Worm (Caenorhabditis elegans) whole organism, L4/young adult: ENCODE measurements around the gene dex-1.

ENCODE experiments used
- W03F9.2 ChIP-seq: fragments of 150-350 bp; optimal IDR thresholded peaks from 2 replicates; lab custom pipeline; 2014; ENCODE audit warnings: missing biosample characterization, missing genetic modification characterization
- dao-5 ChIP-seq: sonication (generic microtip); optimal IDR thresholded peaks from 2 replicates; lab custom pipeline; 2016; ENCODE audit warnings: missing genotype, missing genetic modification characterization, moderate library complexity, missing compliant biosample characterization
- him-1 ChIP-seq: sonication (generic microtip); optimal IDR thresholded peaks from 2 replicates; lab custom pipeline; 2016; ENCODE audit warnings: missing genotype, missing genetic modification reagents, missing genetic modification characterization, missing compliant biosample characterization

The dex-1 gene

ce11 chrIII:5502915-5503575, 22.9 kb upstream of the dex-1 start:
- TF ChIP-seq him-1 (tag; lab: Kevin White, UChicago) (peak; percentile 32), dao-5 (tag; lab: Kevin White, UChicago) (no peak), W03F9.2 (tag; lab: Kevin White, UChicago) (no peak)

- TF ChIP-seq him-1 (tag; lab: Kevin White, UChicago) = no peak
Observed at ce11 chrIII:5503669-5504068, 22.2 kb upstream of the dex-1 start.

- TF ChIP-seq W03F9.2 (tag; lab: Kevin White, UChicago) (no peak), dao-5 (tag; lab: Kevin White, UChicago) (no peak)
Observed at ce11 chrIII:5504164-5504563, 21.7 kb upstream of the dex-1 start.

ce11 chrIII:5504725-5505473, 21.0 kb upstream of the dex-1 start:
- TF ChIP-seq him-1 (tag; lab: Kevin White, UChicago) (no peak), dao-5 (tag; lab: Kevin White, UChicago) (no peak), W03F9.2 (tag; lab: Kevin White, UChicago) (no peak)

- TF ChIP-seq W03F9.2 (tag; lab: Kevin White, UChicago) = no peak
- no peak for TF ChIP-seq him-1 (tag; lab: Kevin White, UChicago)
Observed at ce11 chrIII:5505474-5506022, 20.4 kb upstream of the dex-1 start.

- TF ChIP-seq him-1 (tag; lab: Kevin White, UChicago) = peak; percentile 16
- TF ChIP-seq dao-5 (tag; lab: Kevin White, UChicago) = no peak
Observed at ce11 chrIII:5506023-5506597, 19.8 kb upstream of the dex-1 start.

ce11 chrIII:5506936-5507335, 19.0 kb upstream of the dex-1 start:
- TF ChIP-seq dao-5 (tag; lab: Kevin White, UChicago) (no peak), W03F9.2 (tag; lab: Kevin White, UChicago) (no peak), him-1 (tag; lab: Kevin White, UChicago) (no peak)

ce11 chrIII:5508669-5509068, 17.2 kb upstream of the dex-1 start, which contains the start of gene D1044.7:
D1044.7 (minus strand) TSS chrIII:5508769.
- TF ChIP-seq him-1 (tag; lab: Kevin White, UChicago) (no peak), W03F9.2 (tag; lab: Kevin White, UChicago) (no peak), dao-5 (tag; lab: Kevin White, UChicago) (no peak)

ce11 chrIII:5512502-5512901, 13.4 kb upstream of the dex-1 start, which contains the start of gene pqn-25:
pqn-25 (minus strand) TSS chrIII:5512602.
- TF ChIP-seq dao-5 (tag; lab: Kevin White, UChicago) (no peak), him-1 (tag; lab: Kevin White, UChicago) (no peak), W03F9.2 (tag; lab: Kevin White, UChicago) (no peak)

ce11 chrIII:5517423-5517822, 8.5 kb upstream of the dex-1 start, which contains the start of gene nekl-4:
nekl-4 (minus strand) TSS chrIII:5517523.
- TF ChIP-seq dao-5 (tag; lab: Kevin White, UChicago) = no peak
- no peak for TF ChIP-seq him-1 (tag; lab: Kevin White, UChicago)
- no peak for TF ChIP-seq W03F9.2 (tag; lab: Kevin White, UChicago)

ce11 chrIII:5521930-5522329, 4.0 kb upstream of the dex-1 start, which contains the start of gene D1044.4:
D1044.4 (minus strand) TSS chrIII:5522030.
- TF ChIP-seq dao-5 (tag; lab: Kevin White, UChicago) = no peak
- no peak for TF ChIP-seq W03F9.2 (tag; lab: Kevin White, UChicago)
- TF ChIP-seq him-1 (tag; lab: Kevin White, UChicago) = no peak

ce11 chrIII:5541777-5542176, 15.9 kb downstream of the dex-1 start:
- TF ChIP-seq him-1 (tag; lab: Kevin White, UChicago) (no peak), dao-5 (tag; lab: Kevin White, UChicago) (no peak), W03F9.2 (tag; lab: Kevin White, UChicago) (no peak)

- TF ChIP-seq him-1 (tag; lab: Kevin White, UChicago) (no peak), dao-5 (tag; lab: Kevin White, UChicago) (no peak), W03F9.2 (tag; lab: Kevin White, UChicago) (peak; percentile 19)
Observed at ce11 chrIII:5543050-5543449, 17.1 kb downstream of the dex-1 start, which contains the start of gene D1044.6. D1044.6 (minus strand) TSS chrIII:5543177.
